Worm (Caenorhabditis elegans) whole organism, L4/young adult: ENCODE measurements around the gene pigc-1.

Source experiments
- W03F9.2 ChIP-seq: fragments of 150-350 bp; optimal IDR thresholded peaks from 2 replicates; lab custom pipeline; 2014; ENCODE audit warnings: missing biosample characterization, missing genetic modification characterization
- dao-5 ChIP-seq: sonication (generic microtip); optimal IDR thresholded peaks from 2 replicates; lab custom pipeline; 2016; ENCODE audit warnings: missing genotype, missing genetic modification characterization, moderate library complexity, missing compliant biosample characterization
- him-1 ChIP-seq: sonication (generic microtip); optimal IDR thresholded peaks from 2 replicates; lab custom pipeline; 2016; ENCODE audit warnings: missing genotype, missing genetic modification reagents, missing genetic modification characterization, missing compliant biosample characterization

ce11 chrIV:9308975-9309374 lies 34.0 kb downstream of the pigc-1 start, which contains the start of gene F49C12.6:
- TF ChIP-seq dao-5 (tag; lab: Kevin White, UChicago) (no peak), him-1 (tag; lab: Kevin White, UChicago) (no peak), W03F9.2 (tag; lab: Kevin White, UChicago) (no peak)
